Worm (Caenorhabditis elegans) whole organism, early embryonic: ENCODE measurements around the gene nhr-182.

Experiments used
- ama-1 ChIP-seq: fragments of 150-350 bp; optimal IDR thresholded peaks from 2 replicates; lab custom pipeline; 2014
- hmg-4 ChIP-seq: fragments of 200-800 bp; sonication (Bioruptor generic); optimal IDR thresholded peaks from 2 replicates; lab custom pipeline; 2018; ENCODE audit warnings: mild to moderate bottlenecking, missing genetic modification characterization, missing compliant biosample characterization

DNA sequence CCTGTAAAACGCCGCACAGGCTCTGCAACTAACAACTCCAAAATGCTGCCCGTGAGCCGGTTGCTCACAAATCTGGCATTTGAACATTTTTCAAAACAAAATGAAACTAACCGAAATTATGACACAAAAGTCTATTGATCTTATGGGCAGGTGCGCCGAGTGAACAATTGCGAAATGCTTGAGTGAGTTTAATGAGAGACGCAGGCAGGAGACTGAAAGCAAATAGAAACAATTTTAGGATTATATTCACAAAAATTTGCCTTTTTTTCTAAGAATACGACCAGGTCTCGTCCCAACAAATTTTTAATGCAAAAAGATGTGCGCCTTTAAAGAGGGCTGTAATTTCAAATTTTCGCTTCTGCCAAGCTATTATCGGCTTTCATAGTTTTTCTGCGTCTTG lies 4.7 kb upstream of the nhr-182 start, which contains the start of gene nhr-183:
- TF ChIP-seq hmg-4 (no peak), ama-1 (lab: Kevin White, UChicago) (no peak)
